Worm (Caenorhabditis elegans) whole organism, mixed stage, embryonic: ENCODE measurements around the gene C07B5.8.

Experiments used
- elt-3 ChIP-seq: fragments of 150-350 bp; optimal IDR thresholded peaks from 2 replicates; lab custom pipeline; 2014; ENCODE audit warnings: missing biosample characterization, missing genetic modification characterization
- unc-62 ChIP-seq: fragments of 150-350 bp; optimal IDR thresholded peaks from 2 replicates; lab custom pipeline; 2014; ENCODE audit warnings: missing biosample characterization, missing genetic modification reagents, missing genetic modification characterization

ce11 chrX:9499355-9499754 lies 37.2 kb downstream of the C07B5.8 start:
- TF ChIP-seq unc-62 (GFP tag; lab: Kevin White, UChicago) (no peak), elt-3 (tag; lab: Kevin White, UChicago) (no peak)
